Fruit fly (Drosophila melanogaster) Kc167 (cell line): Measurements from ENCODE around the gene Or67c.

Experiments
- Myc ChIP-seq: fragments of >200 bp; optimal IDR thresholded peaks from 2 replicates; lab custom pipeline; 2017; ENCODE audit warnings: missing external identifiers
- Sin3A ChIP-seq: fragments of >200 bp; optimal IDR thresholded peaks from 2 replicates; lab custom pipeline; 2018; ENCODE audit warnings: missing external identifiers
- h ChIP-seq: fragments of >200 bp; optimal IDR thresholded peaks from 3 replicates; lab custom pipeline; 2018; ENCODE audit warnings: missing external identifiers
- insv ChIP-seq: fragments of >200 bp; optimal IDR thresholded peaks from 3 replicates; lab custom pipeline; 2018; ENCODE audit warnings: missing external identifiers
- psq ChIP-seq: fragments of >200 bp; optimal IDR thresholded peaks from 2 replicates; lab custom pipeline; 2017; ENCODE audit warnings: missing external identifiers
- ttk ChIP-seq: sonication (Bioruptor generic); optimal IDR thresholded peaks from 2 replicates; lab custom pipeline; 2017; ENCODE audit warnings: missing external identifiers

The Or67c gene

DNA sequence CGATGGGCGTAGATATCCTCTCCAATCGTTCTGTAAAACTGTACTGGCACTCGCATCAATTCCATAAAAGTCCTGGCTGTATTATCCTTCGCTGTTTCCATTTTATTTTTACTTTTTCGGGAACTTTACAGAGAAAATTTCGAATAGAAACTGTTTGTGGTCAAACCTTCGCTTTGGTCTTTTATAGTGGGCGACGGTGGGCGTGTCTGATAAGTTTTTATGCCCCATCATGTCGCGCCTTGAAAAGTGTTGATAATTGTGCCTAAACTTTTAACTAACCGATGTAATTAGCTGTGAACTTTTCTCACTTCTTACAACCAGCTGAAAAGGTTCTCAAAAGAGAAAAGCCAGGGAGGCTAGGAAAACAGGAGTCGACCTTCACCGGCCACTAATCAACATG, at the start of gene Or67c:
Or67c (minus strand) TSS at position 101 of the 400 bp plus-strand sequence.
- no peak for TF ChIP-seq ttk (lab: Kevin White, UChicago)
- TF ChIP-seq insv, result no peak
- no peak for TF ChIP-seq psq
- TF ChIP-seq Sin3A, result no peak
- no peak for TF ChIP-seq Myc (lab: Kevin White, UChicago)
- no peak for TF ChIP-seq h (lab: Kevin White, UChicago)

DNA sequence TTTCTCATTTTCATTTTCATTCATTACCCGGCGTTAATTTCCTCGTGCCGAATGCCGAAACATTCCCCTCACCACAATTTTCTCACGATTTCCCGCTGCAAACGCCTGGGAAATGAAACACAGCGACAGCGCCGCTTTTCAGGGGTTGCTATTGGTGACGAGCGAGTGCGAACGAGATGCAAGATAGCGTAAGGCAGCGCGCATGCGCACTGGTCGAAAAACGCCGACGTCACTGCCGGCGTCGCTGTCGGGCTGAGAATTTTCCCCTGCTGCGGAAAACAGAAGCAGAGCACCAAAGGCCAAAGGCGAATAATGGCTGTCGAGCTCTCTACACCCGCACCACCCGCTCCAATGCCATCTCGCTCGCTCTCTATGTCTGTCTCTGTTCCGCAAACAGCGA, 44.9 kb upstream of the Or67c start:
- TF ChIP-seq insv (no peak), Sin3A (no peak), ttk (lab: Kevin White, UChicago) (no peak), psq (no peak), Myc (lab: Kevin White, UChicago) (no peak), h (lab: Kevin White, UChicago) (no peak)

DNA sequence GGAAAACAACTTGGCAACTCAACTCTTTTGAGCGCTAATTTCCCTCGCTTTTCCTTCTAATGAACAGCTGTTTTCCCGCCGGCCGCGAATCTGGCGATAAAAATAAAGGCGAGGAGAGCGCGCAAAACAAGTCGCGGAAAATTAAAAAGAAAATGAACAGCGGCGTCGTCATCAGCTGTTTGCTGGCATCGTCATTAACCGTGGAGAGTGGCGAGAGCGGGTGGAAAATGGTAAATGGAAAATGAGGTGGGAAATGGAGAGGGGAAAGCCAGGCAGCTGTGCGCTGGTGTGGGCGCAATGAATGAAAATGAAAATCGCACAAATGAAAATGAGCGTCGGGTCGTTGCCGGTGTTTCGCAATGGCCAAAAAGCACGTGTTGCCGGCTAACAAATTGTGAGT, 43.6 kb upstream of the Or67c start:
- TF ChIP-seq Myc (lab: Kevin White, UChicago) (no peak), psq (no peak)

DNA sequence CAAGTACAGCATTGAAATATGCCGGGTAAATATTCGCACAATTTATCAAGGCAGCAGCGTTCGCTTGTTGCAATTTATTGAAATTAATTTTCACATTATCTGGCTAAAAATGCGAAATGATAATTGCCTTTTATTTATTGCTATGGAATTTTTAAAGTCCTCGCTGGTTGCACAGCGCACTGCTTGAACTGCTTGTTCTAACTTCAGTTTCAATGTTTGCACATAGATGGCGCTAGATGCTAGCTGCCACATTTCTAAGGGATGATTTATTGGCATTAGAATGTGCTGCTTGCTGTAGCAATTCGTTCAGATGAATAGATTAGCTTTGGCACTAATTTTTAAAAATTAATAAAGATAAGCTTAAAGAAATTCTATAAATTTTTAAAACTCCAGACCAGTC, 40.4 kb upstream of the Or67c start:
- TF ChIP-seq psq (no peak), Myc (lab: Kevin White, UChicago) (no peak), ttk (lab: Kevin White, UChicago) (no peak), h (lab: Kevin White, UChicago) (no peak), insv (no peak), Sin3A (no peak)

DNA sequence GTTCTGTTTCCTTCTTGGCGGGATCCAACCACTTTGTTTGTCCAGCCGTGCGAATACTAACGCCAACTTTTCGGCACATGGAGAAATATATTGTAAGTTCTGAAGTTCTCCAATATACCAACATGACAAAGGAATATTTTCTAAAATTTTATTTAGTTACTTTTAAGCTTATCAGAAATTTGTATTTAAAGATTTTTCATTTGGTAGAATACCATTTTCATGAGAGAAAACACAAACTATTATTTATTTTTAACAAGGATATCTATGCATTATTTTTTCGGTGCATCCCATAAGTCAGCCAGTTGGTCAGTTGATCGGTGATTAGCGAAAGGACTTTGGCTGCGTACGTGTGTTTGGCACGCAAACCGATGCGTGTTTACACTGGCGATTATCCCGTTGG, 39.4 kb upstream of the Or67c start:
- TF ChIP-seq ttk (lab: Kevin White, UChicago) (no peak), psq (no peak), h (lab: Kevin White, UChicago) (no peak), Myc (lab: Kevin White, UChicago) (no peak), Sin3A (no peak), insv (no peak)

DNA sequence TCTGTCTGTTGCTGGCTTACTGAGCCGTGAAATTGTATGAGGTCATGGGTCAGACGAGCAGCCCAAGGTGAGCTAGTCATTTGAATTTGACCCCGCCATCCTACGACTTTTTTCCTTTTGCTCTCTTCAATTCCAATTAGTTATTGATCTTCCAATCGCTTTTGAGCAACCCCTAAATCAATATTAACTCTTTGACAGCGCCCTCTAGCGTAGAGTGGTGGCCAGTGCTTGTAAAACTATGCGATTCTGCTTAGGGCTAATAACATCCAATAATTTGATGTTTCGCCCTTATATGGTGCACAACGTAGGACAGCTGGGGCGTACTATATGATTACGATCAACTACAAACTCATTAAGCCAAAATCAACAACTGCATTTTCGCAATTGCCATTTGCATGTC, 37.3 kb upstream of the Or67c start:
- no peak for TF ChIP-seq Sin3A
- no peak for TF ChIP-seq psq
- TF ChIP-seq Myc (lab: Kevin White, UChicago), result no peak
- no peak for TF ChIP-seq ttk (lab: Kevin White, UChicago)
- no peak for TF ChIP-seq insv
- no peak for TF ChIP-seq h (lab: Kevin White, UChicago)

DNA sequence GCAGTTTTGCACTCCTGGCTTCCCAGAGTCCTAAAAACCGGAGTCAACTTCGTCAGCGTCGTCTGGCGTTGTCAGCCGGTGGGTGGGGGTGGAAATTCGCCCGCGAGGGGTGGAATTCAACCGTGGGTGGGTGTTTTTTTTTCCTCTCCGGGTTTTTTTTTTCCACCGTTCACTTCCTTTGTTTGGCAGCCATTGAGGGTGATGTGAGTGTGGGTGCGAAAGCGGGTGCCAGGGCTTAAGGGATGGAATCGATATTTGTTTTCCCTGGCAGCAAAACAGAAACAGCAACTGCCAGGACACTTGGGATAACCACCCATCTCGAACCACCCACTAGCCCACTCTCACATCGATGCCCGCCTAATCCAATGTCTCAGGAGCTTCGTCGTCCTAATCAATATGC, 35.0 kb upstream of the Or67c start:
- TF ChIP-seq insv (no peak), Myc (lab: Kevin White, UChicago) (no peak), h (lab: Kevin White, UChicago) (no peak), ttk (lab: Kevin White, UChicago) (no peak), psq (no peak), Sin3A (no peak)

DNA sequence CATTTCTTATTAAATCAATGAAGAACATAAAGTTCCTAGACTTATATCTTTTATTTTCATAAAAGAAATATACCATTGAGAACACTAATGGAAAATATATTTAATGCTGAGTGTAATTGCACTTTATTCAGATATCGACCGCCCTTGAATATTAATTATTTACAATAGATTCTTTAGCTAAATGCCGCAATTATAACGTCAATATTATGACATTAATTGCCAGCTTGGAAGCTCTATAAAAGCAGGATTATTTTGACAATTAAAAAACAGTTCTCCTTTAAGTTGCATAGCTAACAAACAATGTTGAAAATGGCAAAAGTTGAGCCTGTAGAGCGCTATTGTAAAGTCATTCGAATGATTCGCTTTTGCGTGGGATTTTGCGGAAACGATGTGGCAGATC, 28.4 kb upstream of the Or67c start, which contains the start of gene Or67d:
Or67d (plus strand) TSS at position 301 of the 400 bp plus-strand sequence.
- no peak for TF ChIP-seq psq
- TF ChIP-seq ttk (lab: Kevin White, UChicago), result no peak
- no peak for TF ChIP-seq insv
- TF ChIP-seq h (lab: Kevin White, UChicago), result no peak
- no peak for TF ChIP-seq Sin3A
- TF ChIP-seq Myc (lab: Kevin White, UChicago), result no peak

DNA sequence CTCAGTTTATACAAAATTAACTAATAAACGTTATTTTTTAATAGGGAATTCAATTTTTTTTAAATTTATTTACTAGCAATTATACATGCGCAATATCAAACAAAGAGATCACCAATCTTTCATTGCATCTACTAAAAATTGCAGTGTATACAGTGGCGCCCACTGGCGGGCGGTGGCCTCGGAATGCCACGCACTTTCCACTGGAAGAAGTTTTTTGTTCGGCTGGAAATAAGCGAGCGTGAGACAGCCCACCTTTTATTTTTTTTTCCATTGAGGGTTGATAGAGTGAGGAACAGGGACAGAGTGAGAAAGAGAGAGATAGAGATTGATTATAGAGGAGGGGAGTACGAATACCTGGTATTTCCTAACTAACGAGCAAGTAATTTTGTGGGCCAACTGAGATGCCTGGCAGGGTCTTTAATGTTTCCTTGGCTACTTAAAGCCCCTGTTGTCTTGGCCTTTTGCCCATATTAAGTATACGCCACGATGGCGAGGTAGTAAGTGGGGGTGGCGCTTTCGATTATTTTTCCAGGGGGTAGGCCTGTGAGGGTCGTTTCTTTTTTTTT, 27.2 kb upstream of the Or67c start:
- TF ChIP-seq ttk (lab: Kevin White, UChicago) (no peak), psq (no peak), insv (no peak), Myc (lab: Kevin White, UChicago) (no peak), h (lab: Kevin White, UChicago) (no peak), Sin3A (no peak)

DNA sequence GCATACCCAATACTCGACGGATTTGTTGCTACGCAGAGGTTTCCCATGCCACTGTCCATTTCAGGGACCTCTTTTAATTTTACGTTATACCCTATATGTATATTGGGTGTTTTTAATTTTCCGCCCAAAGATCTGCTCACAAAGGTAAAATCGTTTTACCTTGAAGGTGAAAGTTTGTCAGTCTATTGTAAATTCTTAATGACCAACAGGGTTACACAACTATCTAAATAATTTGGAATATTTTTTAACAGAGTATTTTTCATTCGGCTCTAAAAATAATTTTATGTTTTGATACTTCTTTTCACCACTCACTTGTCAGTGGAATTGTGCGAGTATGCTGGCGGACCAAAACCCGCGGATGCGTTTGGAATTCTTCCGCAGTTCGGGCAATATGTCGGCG, 23.1 kb upstream of the Or67c start:
- TF ChIP-seq Myc (lab: Kevin White, UChicago) (no peak), Sin3A (no peak), ttk (lab: Kevin White, UChicago) (no peak)

DNA sequence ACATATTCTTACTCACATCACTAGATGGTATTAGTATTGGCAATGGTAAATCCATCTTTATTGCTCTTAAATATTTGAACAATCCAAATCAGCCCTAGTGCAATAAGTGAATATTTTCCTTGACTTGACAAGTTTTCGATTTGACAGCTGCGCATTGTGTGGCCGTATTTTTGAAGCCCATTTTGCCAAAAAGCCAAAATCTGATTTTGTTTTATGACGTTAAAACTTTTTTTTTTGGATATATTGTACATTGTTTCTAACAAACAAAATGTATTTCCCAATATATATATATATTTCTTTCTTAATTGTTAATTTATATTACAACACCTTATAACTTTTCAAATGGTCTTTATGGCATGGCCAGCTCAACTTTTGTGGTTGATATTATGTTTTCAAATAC, 22.5 kb upstream of the Or67c start, which contains the start of gene can:
can (minus strand) TSS at position 101 of the 400 bp plus-strand sequence.
- no peak for TF ChIP-seq insv

DNA sequence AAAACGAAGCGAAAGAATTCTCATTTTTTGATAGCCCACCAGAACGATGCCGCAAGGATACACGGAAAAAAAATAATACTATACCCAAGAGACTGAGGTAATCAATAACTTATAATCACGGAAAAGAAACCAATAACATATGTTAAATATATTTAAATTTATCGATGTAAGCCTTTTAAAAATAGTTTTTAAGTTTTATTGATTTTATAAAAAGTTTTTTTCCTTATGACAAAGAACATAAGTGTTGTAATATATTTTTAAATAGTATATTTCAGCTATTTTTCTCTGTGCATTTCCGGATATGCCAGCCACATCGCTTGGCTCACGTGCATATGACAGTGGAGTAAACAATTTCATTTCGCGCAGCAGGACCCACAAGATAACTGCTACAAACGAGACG, 18.3 kb upstream of the Or67c start:
- TF ChIP-seq Myc (lab: Kevin White, UChicago), result no peak
- TF ChIP-seq ttk (lab: Kevin White, UChicago), result no peak
- no peak for TF ChIP-seq Sin3A

DNA sequence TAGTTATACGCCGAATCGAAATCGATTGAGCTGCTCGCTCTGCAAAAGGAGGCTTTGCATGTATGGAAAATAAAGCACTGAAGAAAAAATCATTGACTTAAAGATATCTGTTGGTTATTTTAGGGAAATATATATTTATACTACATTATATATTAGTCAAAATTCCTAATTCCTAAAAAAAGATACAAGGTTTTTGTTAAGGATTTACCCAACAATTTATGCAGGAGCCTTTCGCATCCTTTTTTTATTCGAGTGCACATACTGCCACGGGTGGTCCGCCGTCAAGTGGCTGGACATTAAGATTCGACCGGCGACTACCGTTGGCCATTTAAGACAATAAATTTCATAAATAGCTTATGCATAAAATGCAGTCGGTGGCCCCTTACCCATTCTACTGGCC, 16.7 kb upstream of the Or67c start:
- no peak for TF ChIP-seq ttk (lab: Kevin White, UChicago)
- no peak for TF ChIP-seq h (lab: Kevin White, UChicago)
- no peak for TF ChIP-seq Sin3A
- no peak for TF ChIP-seq Myc (lab: Kevin White, UChicago)
- no peak for TF ChIP-seq insv
- no peak for TF ChIP-seq psq

DNA sequence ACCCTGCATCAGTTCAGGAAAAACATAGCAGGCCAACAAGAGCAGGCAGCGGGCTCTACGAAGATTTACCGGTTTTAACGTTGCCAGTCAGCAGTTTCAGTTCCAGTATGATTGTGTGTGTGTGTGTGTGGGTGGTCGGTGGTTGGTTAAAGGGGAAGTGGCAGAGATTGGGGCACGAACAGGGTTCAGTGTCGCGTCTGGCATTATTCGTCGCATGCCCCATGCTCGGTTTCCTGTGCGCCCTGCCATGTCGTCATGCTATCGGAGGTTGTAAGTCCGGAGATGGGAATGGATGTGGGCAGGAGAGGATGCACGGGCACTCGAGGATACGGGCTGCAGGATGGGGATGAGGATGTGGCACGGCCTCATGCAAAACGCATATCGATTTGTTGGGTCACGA, 14.2 kb upstream of the Or67c start:
- TF ChIP-seq insv (no peak), Sin3A (no peak), ttk (lab: Kevin White, UChicago) (no peak), h (lab: Kevin White, UChicago) (no peak), Myc (lab: Kevin White, UChicago) (no peak), psq (no peak)
